ENCODE assay signal across 2 fruit fly cellular contexts in the genomic region with DNA sequence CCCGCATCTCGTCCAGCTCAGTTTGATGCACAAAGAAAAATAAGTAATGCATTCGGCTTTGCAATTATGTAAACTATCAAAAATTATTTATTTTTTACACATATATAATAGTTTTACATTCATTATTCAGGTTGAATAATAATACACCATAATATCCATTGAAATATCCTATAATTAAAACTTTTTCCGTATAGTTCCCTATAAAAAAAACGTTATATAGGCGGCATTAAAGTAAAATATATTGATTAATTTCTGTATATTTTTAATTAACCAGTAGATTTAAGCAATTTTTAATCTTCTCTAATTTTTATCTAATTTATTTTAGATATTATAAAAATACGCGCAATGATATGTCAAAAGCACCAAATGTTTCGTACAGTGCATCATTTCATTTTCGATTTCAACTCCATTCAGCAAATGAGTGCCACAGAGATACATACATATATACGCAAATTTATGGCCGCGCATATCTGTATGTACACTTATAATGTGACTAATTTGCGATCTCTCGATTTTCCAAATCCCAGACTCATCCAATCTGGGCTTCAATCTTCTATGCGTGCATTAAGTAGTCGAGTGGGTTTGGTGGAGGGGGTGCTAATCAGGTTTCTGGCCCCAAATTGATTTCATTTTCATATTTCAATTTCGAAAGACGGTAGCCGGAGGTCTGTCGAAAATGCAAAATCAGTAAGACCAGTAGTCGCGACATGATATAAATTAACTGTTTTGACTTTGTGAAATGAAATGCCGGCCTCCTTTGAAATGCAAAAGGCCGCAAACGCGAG.
A peak's percentile ranks its signal among the peaks of the same experiment; 100 is the strongest.
TF ChIP-seq lines count a peak whose summit lies in the region.

No protein-coding gene starts in this region.

TF ChIP-seq in whole organism, embryonic, 481 proteins besides CTCF, POLR2A, EP300 and RAD21 (continued from another document and continues in another):
- no peak for TF ChIP-seq knrl (GFP tag; IDR thresholded peaks at IDR 0.05; lab: Robert Waterston, UW; ENCODE audit: partially characterized antibody)
- TF ChIP-seq CG7839 (tag; optimal IDR thresholded peaks at IDR 0.05; lab: Kevin White, UChicago): peak; percentile 29
- no peak for TF ChIP-seq CG16813 (GFP tag; IDR thresholded peaks at IDR 0.05; lab: Robert Waterston, UW; ENCODE audit: partially characterized antibody)
- TF ChIP-seq pros (GFP tag; optimal IDR thresholded peaks at IDR 0.05; lab: Kevin White, UChicago): no peak
- TF ChIP-seq lab (GFP tag; optimal IDR thresholded peaks at IDR 0.05; lab: Kevin White, UChicago): no peak
- TF ChIP-seq CG18011 (GFP tag; optimal IDR thresholded peaks at IDR 0.05; lab: Kevin White, UChicago): no peak
- no peak for TF ChIP-seq trem (tag; optimal IDR thresholded peaks at IDR 0.05; lab: Kevin White, UChicago)
- no peak for TF ChIP-seq pan (optimal IDR thresholded peaks at IDR 0.05; lab: Kevin White, UChicago)
- no peak for TF ChIP-seq pan (GFP tag; optimal IDR thresholded peaks at IDR 0.05 in 1 of 2, IDR thresholded peaks at IDR 0.05 in 1 of 2)
- no peak for TF ChIP-seq Six4 (GFP tag; optimal IDR thresholded peaks at IDR 0.05; lab: Kevin White, UChicago)
- TF ChIP-seq CG31365 (tag; optimal IDR thresholded peaks at IDR 0.05; lab: Kevin White, UChicago): no peak
- TF ChIP-seq Gsc (GFP tag; IDR thresholded peaks at IDR 0.05; lab: Robert Waterston, UW): no peak
- no peak for TF ChIP-seq CG7928 (GFP tag; optimal IDR thresholded peaks at IDR 0.05; lab: Kevin White, UChicago)
- no peak for TF ChIP-seq CG8478 (optimal IDR thresholded peaks at IDR 0.05; lab: Kevin White, UChicago)
- TF ChIP-seq CG31441 (GFP tag; IDR thresholded peaks at IDR 0.05; lab: Robert Waterston, UW): peak; percentile 63
- TF ChIP-seq CG2202 (tag; optimal IDR thresholded peaks at IDR 0.05; lab: Kevin White, UChicago): no peak
- TF ChIP-seq chif (GFP tag; optimal IDR thresholded peaks at IDR 0.05; lab: Kevin White, UChicago): no peak
- TF ChIP-seq CG10267 (tag; optimal IDR thresholded peaks at IDR 0.05; lab: Kevin White, UChicago): peak; percentile 33
- TF ChIP-seq bowl (GFP tag; IDR thresholded peaks at IDR 0.05; lab: Robert Waterston, UW): peak; percentile 72; the same call in 1 of the 2 replicates
- no peak for TF ChIP-seq her (GFP tag; optimal IDR thresholded peaks at IDR 0.05; lab: Kevin White, UChicago)
- TF ChIP-seq Hr51 (GFP tag; optimal IDR thresholded peaks at IDR 0.05; lab: Kevin White, UChicago): peak in 1 of 2 experiments; percentile 55
- no peak for TF ChIP-seq CG14667 (GFP tag; IDR thresholded peaks at IDR 0.05; lab: Robert Waterston, UW)
- no peak for TF ChIP-seq CG5953 (GFP tag; IDR thresholded peaks at IDR 0.05; lab: Robert Waterston, UW)
- TF ChIP-seq TFAM (GFP tag; optimal IDR thresholded peaks at IDR 0.05; lab: Kevin White, UChicago): no peak
- no peak for TF ChIP-seq ap (GFP tag; IDR thresholded peaks at IDR 0.05; lab: Robert Waterston, UW)
- no peak for TF ChIP-seq CG7745 (tag; optimal IDR thresholded peaks at IDR 0.05; lab: Kevin White, UChicago)
- no peak for TF ChIP-seq CkIIα-i1 (GFP tag; IDR thresholded peaks at IDR 0.05; lab: Robert Waterston, UW)
- no peak for TF ChIP-seq croc (GFP tag; conservative IDR thresholded peaks at IDR 0.05; lab: Robert Waterston, UW)
- TF ChIP-seq CG8089 (GFP tag; optimal IDR thresholded peaks at IDR 0.05; lab: Kevin White, UChicago): no peak
- peak; percentile 29 for TF ChIP-seq Sox102F (GFP tag; optimal IDR thresholded peaks at IDR 0.05; lab: Kevin White, UChicago)
- peak; percentile 36 for TF ChIP-seq CG13424 (tag; optimal IDR thresholded peaks at IDR 0.05; lab: Kevin White, UChicago)
- TF ChIP-seq CG17359 (tag; optimal IDR thresholded peaks at IDR 0.05; lab: Kevin White, UChicago): no peak
- no peak for TF ChIP-seq Doc2 (GFP tag; IDR thresholded peaks at IDR 0.05; lab: Robert Waterston, UW)
- TF ChIP-seq CoRest (tag; optimal IDR thresholded peaks at IDR 0.05; lab: Kevin White, UChicago): peak; percentile 37
- peak; percentile 9 for TF ChIP-seq gro (GFP tag; optimal IDR thresholded peaks at IDR 0.05; lab: Kevin White, UChicago)
- TF ChIP-seq CG15696 (tag; optimal IDR thresholded peaks at IDR 0.05; lab: Kevin White, UChicago): peak; percentile 49
- TF ChIP-seq vfl (GFP tag; optimal IDR thresholded peaks at IDR 0.05; lab: Kevin White, UChicago): no peak
- TF ChIP-seq gem (tag; optimal IDR thresholded peaks at IDR 0.05; lab: Kevin White, UChicago): peak; percentile 59
- TF ChIP-seq Sox100B (GFP tag; optimal IDR thresholded peaks at IDR 0.05; lab: Kevin White, UChicago): peak; percentile 30
- peak; percentile 22 for TF ChIP-seq CG8924 (tag; optimal IDR thresholded peaks at IDR 0.05; lab: Kevin White, UChicago)
- TF ChIP-seq rib (GFP tag; IDR thresholded peaks at IDR 0.05; lab: Robert Waterston, UW): no peak
- TF ChIP-seq CG11560 (tag; IDR thresholded peaks at IDR 0.05; lab: Robert Waterston, UW): no peak
- peak; percentile 27 for TF ChIP-seq CG9727 (GFP tag; optimal IDR thresholded peaks at IDR 0.05; lab: Kevin White, UChicago)
- no peak for TF ChIP-seq insv (GFP tag; optimal IDR thresholded peaks at IDR 0.05; lab: Kevin White, UChicago)
- peak; percentile 22 for TF ChIP-seq CG33557 (GFP tag; optimal IDR thresholded peaks at IDR 0.05; lab: Kevin White, UChicago)
- TF ChIP-seq CG17829 (tag; optimal IDR thresholded peaks at IDR 0.05; lab: Kevin White, UChicago): peak; percentile 57
- TF ChIP-seq Dek (tag; optimal IDR thresholded peaks at IDR 0.05; lab: Kevin White, UChicago): no peak
- TF ChIP-seq tio (GFP tag; optimal IDR thresholded peaks at IDR 0.05; lab: Kevin White, UChicago): no peak
- no peak for TF ChIP-seq MTF-1 (GFP tag; optimal IDR thresholded peaks at IDR 0.05; lab: Kevin White, UChicago; ENCODE audit: borderline replicate concordance)
- peak; percentile 43 for TF ChIP-seq phol (tag; optimal IDR thresholded peaks at IDR 0.05; lab: Kevin White, UChicago)
- no peak for TF ChIP-seq CG32532 (GFP tag; IDR thresholded peaks at IDR 0.05; lab: Robert Waterston, UW)
- peak; percentile 80 for TF ChIP-seq CG17361 (GFP tag; IDR thresholded peaks at IDR 0.05; lab: Robert Waterston, UW)
- TF ChIP-seq emc (GFP tag; optimal IDR thresholded peaks at IDR 0.05; lab: Kevin White, UChicago): no peak
- TF ChIP-seq bsh (GFP tag; optimal IDR thresholded peaks at IDR 0.05; lab: Kevin White, UChicago): peak in 1 of 2 experiments; percentile 3
- no peak for TF ChIP-seq Hey (tag; optimal IDR thresholded peaks at IDR 0.05; lab: Kevin White, UChicago)
- peak; percentile 5 for TF ChIP-seq PHDP (tag; optimal IDR thresholded peaks at IDR 0.05; lab: Kevin White, UChicago)
- TF ChIP-seq BtbVII (GFP tag; optimal IDR thresholded peaks at IDR 0.05; lab: Kevin White, UChicago): no peak
- no peak for TF ChIP-seq CG13287 (GFP tag; IDR thresholded peaks at IDR 0.05; lab: Robert Waterston, UW; ENCODE audit: partially characterized antibody)
- TF ChIP-seq Awh (GFP tag; IDR thresholded peaks at IDR 0.05; lab: Robert Waterston, UW): peak; percentile 57
- no peak for TF ChIP-seq CG4328 (GFP tag; optimal IDR thresholded peaks at IDR 0.05; lab: Kevin White, UChicago)
- peak; percentile 28 for TF ChIP-seq Oli (tag; optimal IDR thresholded peaks at IDR 0.05; lab: Kevin White, UChicago)
- no peak for TF ChIP-seq CG6254 (GFP tag; optimal IDR thresholded peaks at IDR 0.05; lab: Kevin White, UChicago)
- peak; percentile 46 for TF ChIP-seq nmo (GFP tag; optimal IDR thresholded peaks at IDR 0.05; lab: Kevin White, UChicago)

TF ChIP-seq in whole organism, prepupa, 60 proteins besides CTCF, POLR2A, EP300 and RAD21 (continued from another document):
- no peak for TF ChIP-seq CG10669 (GFP tag; optimal IDR thresholded peaks at IDR 0.05; lab: Kevin White, UChicago)
- TF ChIP-seq Eip78C (GFP tag; lab: Kevin White, UChicago): peak; percentile 78
- no peak for TF ChIP-seq Lpt (GFP tag; optimal IDR thresholded peaks at IDR 0.05; lab: Kevin White, UChicago)
- no peak for TF ChIP-seq Smox (GFP tag; optimal IDR thresholded peaks at IDR 0.05; lab: Kevin White, UChicago)
- TF ChIP-seq Ets96B (tag; optimal IDR thresholded peaks at IDR 0.05; lab: Kevin White, UChicago): peak; percentile 9
- no peak for TF ChIP-seq fd59A (GFP tag; optimal IDR thresholded peaks at IDR 0.05; lab: Kevin White, UChicago)
- TF ChIP-seq ss (GFP tag; optimal IDR thresholded peaks at IDR 0.05; lab: Kevin White, UChicago): no peak
- TF ChIP-seq svp (GFP tag; lab: Kevin White, UChicago): peak; percentile 29
- TF ChIP-seq CG11294 (GFP tag; IDR thresholded peaks at IDR 0.05; lab: Robert Waterston, UW): no peak
- 0 out of 3 replicates have a peak, but pooled peaks have one; percentile 14 for TF ChIP-seq CG6163 (GFP tag; IDR thresholded peaks at IDR 0.05; lab: Robert Waterston, UW)
- TF ChIP-seq CG3032 (tag; optimal IDR thresholded peaks at IDR 0.05; lab: Kevin White, UChicago): peak; percentile 14
- no peak for TF ChIP-seq eg (GFP tag; IDR thresholded peaks at IDR 0.05; lab: Robert Waterston, UW)
- TF ChIP-seq Ets21C (GFP tag; optimal IDR thresholded peaks at IDR 0.05; lab: Kevin White, UChicago): no peak
- TF ChIP-seq CG8632 (GFP tag; optimal IDR thresholded peaks at IDR 0.05; lab: Kevin White, UChicago): no peak
- TF ChIP-seq acj6 (GFP tag; optimal IDR thresholded peaks at IDR 0.05; lab: Kevin White, UChicago): peak; percentile 17
- TF ChIP-seq dsx (GFP tag; optimal IDR thresholded peaks at IDR 0.05; lab: Kevin White, UChicago; ENCODE audit: poor library complexity, severe bottlenecking): no peak
- peak; percentile 20 for TF ChIP-seq CG34406 (GFP tag; optimal IDR thresholded peaks at IDR 0.05; lab: Kevin White, UChicago)
- TF ChIP-seq CG6276 (GFP tag; optimal IDR thresholded peaks at IDR 0.05; lab: Kevin White, UChicago): no peak
- TF ChIP-seq salr (GFP tag; optimal IDR thresholded peaks at IDR 0.05; lab: Kevin White, UChicago): peak in 1 of 2 experiments; percentile 1
- TF ChIP-seq lz (GFP tag; optimal IDR thresholded peaks at IDR 0.05; lab: Kevin White, UChicago): no peak
- no peak for TF ChIP-seq CG11902 (GFP tag; optimal IDR thresholded peaks at IDR 0.05; lab: Kevin White, UChicago)
- TF ChIP-seq CG1621 (tag; optimal IDR thresholded peaks at IDR 0.05; lab: Kevin White, UChicago): no peak
- TF ChIP-seq esn (GFP tag; optimal IDR thresholded peaks at IDR 0.05; lab: Kevin White, UChicago): peak; percentile 13
- no peak for TF ChIP-seq CG6808 (GFP tag; optimal IDR thresholded peaks at IDR 0.05; lab: Kevin White, UChicago)
- no peak for TF ChIP-seq spab (GFP tag; optimal IDR thresholded peaks at IDR 0.05; lab: Kevin White, UChicago)
- TF ChIP-seq CG6854 (GFP tag; optimal IDR thresholded peaks at IDR 0.05; lab: Kevin White, UChicago): no peak
- TF ChIP-seq topi (GFP tag; optimal IDR thresholded peaks at IDR 0.05; lab: Kevin White, UChicago): no peak
- no peak for TF ChIP-seq vri (GFP tag; optimal IDR thresholded peaks at IDR 0.05; lab: Kevin White, UChicago)
- TF ChIP-seq Sox15 (GFP tag; optimal IDR thresholded peaks at IDR 0.05; lab: Kevin White, UChicago): no peak
